Fruit fly (Drosophila melanogaster) whole organism, prepupa: ENCODE results near the gene CecB.

Experiments used
- CG11902 ChIP-seq: fragments of 200-800 bp; sonication (Bioruptor generic); optimal IDR thresholded peaks from 3 replicates; lab custom pipeline; 2016; ENCODE audit warnings: missing biosample characterization, missing genetic modification characterization
- CG4318 ChIP-seq: fragments of 200-800 bp; sonication (Bioruptor generic); optimal IDR thresholded peaks from 3 replicates; lab custom pipeline; 2017; ENCODE audit warnings: missing biosample characterization, mild to moderate bottlenecking, missing genetic modification characterization
- CG7368 ChIP-seq: fragments of 200-800 bp; sonication (Bioruptor generic); optimal IDR thresholded peaks from 3 replicates; lab custom pipeline; 2016; ENCODE audit warnings: missing biosample characterization, missing genetic modification characterization
- CG9139 ChIP-seq: fragments of 200-800 bp; sonication (Bioruptor generic); optimal IDR thresholded peaks from 3 replicates; lab custom pipeline; 2017; ENCODE audit warnings: missing biosample characterization, mild to moderate bottlenecking, missing genetic modification characterization
- Eip75B ChIP-seq: fragments of 200-800 bp; sonication (Bioruptor generic); optimal IDR thresholded peaks from 3 replicates; lab custom pipeline; 2016; ENCODE audit warnings: missing biosample characterization, missing genetic modification characterization
- acj6 ChIP-seq: fragments of 200-800 bp; sonication (Bioruptor generic); optimal IDR thresholded peaks from 3 replicates; lab custom pipeline; 2016; ENCODE audit warnings: missing biosample characterization, missing genetic modification characterization
- dsx ChIP-seq: fragments of 200-800 bp; optimal IDR thresholded peaks from 3 replicates; lab custom pipeline; 2019; ENCODE audit warnings: missing biosample characterization, mild to moderate bottlenecking, missing genetic modification characterization, moderate library complexity; ENCODE audit not compliant: poor library complexity, severe bottlenecking
- esn ChIP-seq: fragments of 200-800 bp; sonication (Bioruptor generic); optimal IDR thresholded peaks from 2 replicates; lab custom pipeline; 2016; ENCODE audit warnings: missing biosample characterization, mild to moderate bottlenecking, missing genetic modification characterization, moderate library complexity
- lz ChIP-seq: fragments of 200-800 bp; sonication (Bioruptor generic); optimal IDR thresholded peaks from 3 replicates; lab custom pipeline; 2016; ENCODE audit warnings: missing biosample characterization, missing genetic modification characterization
- pdm3 ChIP-seq: fragments of 200-800 bp; sonication (Bioruptor generic); optimal IDR thresholded peaks from 3 replicates; lab custom pipeline; 2016; ENCODE audit warnings: missing biosample characterization, missing genetic modification characterization

- TF ChIP-seq pdm3 (GFP tag; lab: Kevin White, UChicago) (peak; percentile 87), acj6 (GFP tag; lab: Kevin White, UChicago) (peak; percentile 88), CG9139 (GFP tag; lab: Kevin White, UChicago) (no peak), CG7368 (GFP tag; lab: Kevin White, UChicago) (peak; percentile 54), CG11902 (GFP tag; lab: Kevin White, UChicago) (peak; percentile 58), lz (peak; percentile 81), esn (peak; percentile 83), dsx (GFP tag; lab: Kevin White, UChicago) (peak; percentile 65), CG4318 (GFP tag; lab: Kevin White, UChicago) (peak; percentile 79), Eip75B (GFP tag; lab: Kevin White, UChicago) (peak; percentile 70)
Observed at dm6 chr3R:30170671-30171667, 42.6 kb downstream of the CecB start, which contains the start of gene Rsod.
